Worm (Caenorhabditis elegans) whole organism, mixed stage, embryonic: ENCODE measurements around the gene T28D9.16.

Experiments
- ces-1 ChIP-seq: fragments of 150-350 bp; optimal IDR thresholded peaks from 2 replicates; lab custom pipeline; 2014; ENCODE audit warnings: missing biosample characterization, missing genetic modification reagents, missing genetic modification characterization
- cnd-1 ChIP-seq: fragments of 200-800 bp; sonication (Bioruptor generic); optimal IDR thresholded peaks from 2 replicates; lab custom pipeline; 2018; ENCODE audit warnings: mild to moderate bottlenecking, missing genetic modification characterization, missing compliant biosample characterization
- mep-1 ChIP-seq: fragments of 150-350 bp; optimal IDR thresholded peaks from 2 replicates; lab custom pipeline; 2017; ENCODE audit warnings: missing biosample characterization, missing genetic modification reagents, missing genetic modification characterization, inconsistent platforms
- sptf-1 ChIP-seq: sonication (generic microtip); optimal IDR thresholded peaks from 2 replicates; lab custom pipeline; 2017; ENCODE audit warnings: mild to moderate bottlenecking, missing genetic modification characterization, moderate library complexity, missing compliant biosample characterization

DNA sequence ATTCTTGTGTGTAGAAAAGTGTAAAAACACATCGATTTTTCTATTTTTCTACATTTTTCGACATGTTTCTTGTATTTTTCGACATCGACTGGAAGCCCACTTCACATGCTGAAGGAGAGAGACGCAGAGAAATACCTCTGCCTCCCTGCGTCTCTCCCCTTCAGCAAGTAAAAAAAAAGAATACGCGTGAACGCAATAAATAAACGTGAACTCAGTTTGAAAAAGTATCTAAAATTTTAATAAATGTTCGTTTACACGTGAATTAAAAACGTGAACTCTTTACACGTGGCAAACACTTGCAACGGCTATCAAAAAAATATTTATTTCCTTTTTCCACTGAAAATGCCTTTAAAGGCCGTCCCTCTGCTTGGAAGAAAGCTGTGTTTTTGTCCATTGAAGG is 27.3 kb downstream of the T28D9.16 start, which contains the start of gene R05G9.1:
- no peak for TF ChIP-seq cnd-1
- no peak for TF ChIP-seq sptf-1 (tag; lab: Kevin White, UChicago)
- no peak for TF ChIP-seq mep-1 (tag; lab: Kevin White, UChicago)
- no peak for TF ChIP-seq ces-1 (GFP tag; lab: Kevin White, UChicago)
